Fruit fly (Drosophila melanogaster) whole organism, wandering third instar larva: ENCODE data around the gene CG42780.

ENCODE experiments used
- Abd-B ChIP-seq: fragments of >200 bp; optimal IDR thresholded peaks from 2 replicates; lab custom pipeline; 2017; ENCODE audit warnings: missing biosample characterization, missing genetic modification characterization
- CG32264 ChIP-seq: fragments of 200-800 bp; sonication (Bioruptor generic); optimal IDR thresholded peaks from 2 replicates; lab custom pipeline; 2016; ENCODE audit warnings: missing biosample characterization, missing genetic modification characterization
- CG9705 ChIP-seq: fragments of 200-800 bp; sonication (Bioruptor generic); optimal IDR thresholded peaks from 2 replicates; lab custom pipeline; 2018; ENCODE audit warnings: missing biosample characterization, mild to moderate bottlenecking, missing genetic modification characterization
- CrebA ChIP-seq: fragments of 200-800 bp; sonication (Bioruptor generic); optimal IDR thresholded peaks from 2 replicates; lab custom pipeline; 2016; ENCODE audit warnings: missing biosample characterization, mild to moderate bottlenecking, missing genetic modification characterization, borderline replicate concordance
- Dfd ChIP-seq: fragments of >200 bp; optimal IDR thresholded peaks from 2 replicates; lab custom pipeline; 2017; ENCODE audit warnings: missing biosample characterization, missing genetic modification characterization
- Dif ChIP-seq: fragments of 200-275, 200-300 bp; sonication (Bioruptor generic); optimal IDR thresholded peaks from 2 replicates; lab custom pipeline; 2018; ENCODE audit warnings: missing biosample characterization, missing genetic modification characterization; ENCODE audit not compliant: partially characterized antibody
- GATAd ChIP-seq: sonication (Bioruptor generic); optimal IDR thresholded peaks from 2 replicates; lab custom pipeline; 2016; ENCODE audit warnings: missing biosample characterization, missing genetic modification characterization
- HLH106 ChIP-seq: fragments of 200-800 bp; optimal IDR thresholded peaks from 3 replicates; lab custom pipeline; 2019; ENCODE audit warnings: missing biosample characterization, mild to moderate bottlenecking, missing genetic modification characterization, moderate library complexity
- Hnf4 ChIP-seq: fragments of 200-800 bp; sonication (Bioruptor generic); optimal IDR thresholded peaks from 2 replicates; lab custom pipeline; 2016; ENCODE audit warnings: missing biosample characterization, mild to moderate bottlenecking, missing genetic modification characterization
- Hr78 ChIP-seq: fragments of >200 bp; optimal IDR thresholded peaks from 2 replicates; lab custom pipeline; 2017; ENCODE audit warnings: missing biosample characterization, missing genetic modification characterization
- Jra ChIP-seq: sonication (Bioruptor generic); optimal IDR thresholded peaks from 2 replicates; lab custom pipeline; 2016; ENCODE audit warnings: missing biosample characterization, missing genetic modification characterization
- Myc ChIP-seq: fragments of >200 bp; optimal IDR thresholded peaks from 2 replicates; lab custom pipeline; 2017
- N ChIP-seq: fragments of >200 bp; optimal IDR thresholded peaks from 2 replicates; lab custom pipeline; 2018; ENCODE audit warnings: missing biosample characterization, missing external identifiers, missing genetic modification characterization
- OdsH ChIP-seq: fragments of 200-800 bp; sonication (Bioruptor generic); optimal IDR thresholded peaks from 2 replicates; lab custom pipeline; 2016; ENCODE audit warnings: missing biosample characterization, mild to moderate bottlenecking, missing genetic modification characterization
- Rel ChIP-seq, 2 experiments: fragments of 200-800 bp; sonication (Bioruptor generic) in 1 of 2; optimal IDR thresholded peaks; 2 replicates in 1 of 2; 3 replicates in 1 of 2; lab custom pipeline; 2016 to 2019; ENCODE audit warnings: mild to moderate bottlenecking in 2 of 2, missing biosample characterization in 2 of 2, missing genetic modification characterization in 2 of 2, moderate library complexity in 1 of 2
- Sp1 ChIP-seq: fragments of 200-800 bp; sonication (Bioruptor generic); optimal IDR thresholded peaks from 3 replicates; lab custom pipeline; 2019; ENCODE audit warnings: missing biosample characterization, mild to moderate bottlenecking, missing genetic modification characterization, moderate library complexity
- Vsx2 ChIP-seq: fragments of 200-300, 225-300 bp; sonication (Bioruptor generic); optimal IDR thresholded peaks from 2 replicates; lab custom pipeline; 2018; ENCODE audit warnings: missing biosample characterization, missing genetic modification characterization; ENCODE audit not compliant: partially characterized antibody
- br ChIP-seq: fragments of 200-800 bp; sonication (Bioruptor generic); optimal IDR thresholded peaks from 2 replicates; lab custom pipeline; 2016; ENCODE audit warnings: missing biosample characterization, missing genetic modification characterization
- brk ChIP-seq: fragments of 200-800 bp; sonication (Bioruptor generic); optimal IDR thresholded peaks from 2 replicates; lab custom pipeline; 2016; ENCODE audit warnings: missing biosample characterization, mild to moderate bottlenecking, missing genetic modification characterization
- dl ChIP-seq, 2 experiments: fragments of 175-275, 200-275 bp in 1 of 2; fragments of 200-275 bp in 1 of 2; sonication (Bioruptor generic); optimal IDR thresholded peaks; lab custom pipeline; 2018; ENCODE audit warnings: mild to moderate bottlenecking in 2 of 2, missing biosample characterization in 2 of 2, missing genetic modification characterization in 2 of 2, moderate library complexity in 2 of 2; ENCODE audit not compliant: partially characterized antibody in 2 of 2, insufficient read depth in 1 of 2
- dmrt93B ChIP-seq: fragments of 200-800 bp; sonication (Bioruptor generic); optimal IDR thresholded peaks from 2 replicates; lab custom pipeline; 2018; ENCODE audit warnings: missing biosample characterization, mild to moderate bottlenecking, missing genetic modification characterization
- dsf ChIP-seq: sonication (Bioruptor generic); optimal IDR thresholded peaks from 2 replicates; lab custom pipeline; 2016; ENCODE audit warnings: missing biosample characterization, missing genetic modification characterization, borderline replicate concordance
- ey ChIP-seq: fragments of 200-800 bp; sonication (Bioruptor generic); optimal IDR thresholded peaks from 2 replicates; lab custom pipeline; 2016; ENCODE audit warnings: missing biosample characterization, missing genetic modification characterization
- foxo ChIP-seq, 2 experiments: fragments of 200-800 bp; sonication (Bioruptor generic); optimal IDR thresholded peaks; 2 replicates in 1 of 2; 3 replicates in 1 of 2; lab custom pipeline; 2016 to 2017; ENCODE audit warnings: missing biosample characterization in 2 of 2, missing genetic modification characterization in 2 of 2
- fru ChIP-seq: fragments of 200-800 bp; sonication (Bioruptor generic); optimal IDR thresholded peaks from 3 replicates; lab custom pipeline; 2016; ENCODE audit warnings: missing biosample characterization, mild to moderate bottlenecking, missing genetic modification characterization
- h ChIP-seq: fragments of 200-800 bp; sonication (Bioruptor generic); optimal IDR thresholded peaks from 3 replicates; lab custom pipeline; 2016; ENCODE audit warnings: missing biosample characterization, mild to moderate bottlenecking, missing genetic modification characterization
- jim ChIP-seq: fragments of 175-275, 200-325 bp; sonication (Bioruptor generic); optimal IDR thresholded peaks from 2 replicates; lab custom pipeline; 2016; ENCODE audit warnings: missing biosample characterization, mild to moderate bottlenecking, missing genetic modification characterization
- lola ChIP-seq: fragments of >200 bp; optimal IDR thresholded peaks from 2 replicates; lab custom pipeline; 2017; ENCODE audit warnings: missing biosample characterization, missing genetic modification characterization
- pan ChIP-seq: fragments of >200 bp; optimal IDR thresholded peaks from 2 replicates; lab custom pipeline; 2017
- psq ChIP-seq: fragments of 200-800 bp; sonication (Bioruptor generic); optimal IDR thresholded peaks from 3 replicates; lab custom pipeline; 2017; ENCODE audit warnings: missing biosample characterization, mild to moderate bottlenecking, missing genetic modification characterization, moderate library complexity
- rgr ChIP-seq: fragments of 200-800 bp; sonication (Bioruptor generic); optimal IDR thresholded peaks from 3 replicates; lab custom pipeline; 2016; ENCODE audit warnings: missing biosample characterization, mild to moderate bottlenecking, missing genetic modification characterization
- sage ChIP-seq: fragments of 200-800 bp; sonication (Bioruptor generic); optimal IDR thresholded peaks from 2 replicates; lab custom pipeline; 2016; ENCODE audit warnings: missing biosample characterization, mild to moderate bottlenecking, missing genetic modification characterization
- sv ChIP-seq: fragments of 200-800 bp; sonication (Bioruptor generic); optimal IDR thresholded peaks from 3 replicates; lab custom pipeline; 2016; ENCODE audit warnings: missing biosample characterization, missing genetic modification characterization
- tai ChIP-seq: sonication (Bioruptor generic); optimal IDR thresholded peaks from 2 replicates; lab custom pipeline; 2016; ENCODE audit warnings: missing biosample characterization, missing genetic modification characterization
- usp ChIP-seq: fragments of >200 bp; optimal IDR thresholded peaks from 2 replicates; lab custom pipeline; 2017; ENCODE audit warnings: missing biosample characterization, missing genetic modification characterization
- woc ChIP-seq: sonication (Bioruptor generic); optimal IDR thresholded peaks from 2 replicates; lab custom pipeline; 2016; ENCODE audit warnings: missing biosample characterization, mild to moderate bottlenecking, missing genetic modification characterization

CG42780 gene

DNA sequence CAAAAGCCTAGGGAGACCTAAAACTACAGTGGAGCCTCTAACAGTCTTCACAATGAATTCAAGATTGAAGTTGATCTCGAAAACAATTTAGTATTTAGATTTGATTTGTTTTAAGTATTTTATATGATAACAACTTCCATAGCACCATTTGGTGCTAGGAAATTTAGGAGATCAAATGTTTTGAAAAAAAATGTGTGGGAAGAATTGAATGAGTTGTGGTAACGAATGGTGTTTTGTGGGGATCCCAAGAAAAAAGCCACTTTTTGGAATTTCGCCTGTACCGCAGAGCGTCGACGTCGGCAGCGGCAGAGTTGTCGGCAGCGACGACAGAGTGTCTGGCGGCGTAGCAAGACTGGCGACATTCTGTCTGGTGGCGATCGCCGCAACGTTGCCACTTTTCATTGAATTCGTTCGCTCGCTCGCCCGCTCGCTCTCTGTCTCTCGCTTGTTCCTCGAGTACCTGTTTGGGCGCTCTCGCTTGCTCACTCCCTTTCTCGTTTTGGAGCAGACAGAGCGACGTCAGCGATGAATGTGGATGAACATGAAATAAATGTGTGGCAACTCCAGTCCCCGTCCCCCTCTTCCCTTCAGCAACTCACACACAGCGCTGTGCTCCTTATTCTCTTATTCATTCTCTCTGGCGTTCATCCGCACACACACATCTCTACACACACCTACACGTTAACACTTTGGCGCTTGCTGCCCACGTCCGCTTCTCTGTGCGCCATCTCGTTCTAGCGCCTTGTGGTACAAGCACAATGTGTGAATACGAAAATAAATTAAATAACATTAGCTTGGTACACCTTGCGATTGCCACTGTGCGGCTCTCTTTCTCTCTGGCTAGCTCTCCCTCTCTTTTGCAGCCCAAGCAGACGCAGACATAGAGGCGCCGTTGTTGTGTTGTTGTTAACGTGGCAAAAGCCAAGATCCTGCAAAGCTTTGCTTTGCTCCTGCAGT, 32.3 kb downstream of the CG42780 start:
- peak; percentile 66 for TF ChIP-seq Sp1 (GFP tag; lab: Kevin White, UChicago)
- TF ChIP-seq dsf (GFP tag; lab: Kevin White, UChicago), result peak; percentile 5
- peak; percentile 63 to 75 for TF ChIP-seq dl (GFP tag; optimal IDR thresholded peaks at IDR 0.05; lab: Kevin White, UChicago; ENCODE audit: insufficient read depth in 1 of 2, partially characterized antibody in 2 of 2)
- no peak for TF ChIP-seq Myc (lab: Kevin White, UChicago)
- TF ChIP-seq rgr (GFP tag; lab: Kevin White, UChicago), result peak; percentile 54
- TF ChIP-seq HLH106 (tag; lab: Kevin White, UChicago), result peak; percentile 67
- no peak for TF ChIP-seq brk (GFP tag; lab: Kevin White, UChicago)
- no peak for TF ChIP-seq GATAd (GFP tag; lab: Kevin White, UChicago)
- TF ChIP-seq tai, result no peak
- peak; percentile 48 for TF ChIP-seq Hnf4 (GFP tag; lab: Kevin White, UChicago)
- TF ChIP-seq pan, result no peak
- no peak for TF ChIP-seq CG9705 (GFP tag; lab: Kevin White, UChicago)
- peak; percentile 26 for TF ChIP-seq OdsH (GFP tag; lab: Kevin White, UChicago)
- no peak for TF ChIP-seq Abd-B (GFP tag; lab: Kevin White, UChicago)
- peak; percentile 32 for TF ChIP-seq br (GFP tag; lab: Kevin White, UChicago)
- TF ChIP-seq N (GFP tag; lab: Kevin White, UChicago), result peak; percentile 70
- peak; percentile 48 for TF ChIP-seq dmrt93B (GFP tag; lab: Kevin White, UChicago)
- TF ChIP-seq psq, result peak; percentile 34
- TF ChIP-seq Dfd (GFP tag; lab: Kevin White, UChicago), result no peak
- TF ChIP-seq foxo (GFP tag; optimal IDR thresholded peaks at IDR 0.05; lab: Kevin White, UChicago), result peak; percentile 1 to 56
- peak; percentile 43 for TF ChIP-seq h (GFP tag; lab: Kevin White, UChicago)
- TF ChIP-seq Jra (GFP tag; lab: Kevin White, UChicago), result peak; percentile 36
- TF ChIP-seq woc (GFP tag; lab: Kevin White, UChicago), result peak; percentile 30
- no peak for TF ChIP-seq Hr78
- TF ChIP-seq CrebA (GFP tag; lab: Kevin White, UChicago), result peak; percentile 60
- no peak for TF ChIP-seq CG32264 (GFP tag; lab: Kevin White, UChicago)
- TF ChIP-seq usp (GFP tag; lab: Kevin White, UChicago), result no peak
- TF ChIP-seq ey (GFP tag; lab: Kevin White, UChicago), result peak; percentile 70
- TF ChIP-seq jim (GFP tag; lab: Kevin White, UChicago), result no peak
- peak; percentile 29 for TF ChIP-seq sv (GFP tag; lab: Kevin White, UChicago)
- TF ChIP-seq lola, result no peak
- no peak for TF ChIP-seq sage (GFP tag; lab: Kevin White, UChicago)
- no peak for TF ChIP-seq Rel (GFP tag; optimal IDR thresholded peaks at IDR 0.05; lab: Kevin White, UChicago)
- peak; percentile 71 for TF ChIP-seq Rel (tag; optimal IDR thresholded peaks at IDR 0.05; lab: Kevin White, UChicago)
- TF ChIP-seq Vsx2 (GFP tag; lab: Kevin White, UChicago), result peak; percentile 79
- TF ChIP-seq fru (GFP tag; lab: Kevin White, UChicago), result peak; percentile 58
- TF ChIP-seq Dif (GFP tag; lab: Kevin White, UChicago), result peak; percentile 86
- TF ChIP-seq, all 38 proteins: peak for 22

DNA sequence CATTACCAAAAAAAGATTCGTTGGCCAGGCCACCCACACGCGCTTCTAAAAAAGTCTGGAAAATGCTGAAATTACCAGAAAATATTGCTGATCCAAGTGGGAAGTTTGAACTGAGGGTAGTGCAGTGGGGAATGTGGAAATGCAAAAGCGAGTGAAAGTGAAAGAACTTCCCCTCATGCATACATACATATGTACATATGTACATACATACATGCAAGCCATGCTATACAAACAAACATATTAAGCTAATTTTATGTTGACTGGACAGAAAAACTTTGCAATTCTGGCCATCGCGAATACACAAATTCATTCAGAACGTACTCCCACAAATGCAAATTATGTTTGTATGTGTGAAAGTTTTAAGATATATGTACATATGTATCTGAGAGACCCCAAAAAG, 33.7 kb downstream of the CG42780 start:
- no peak for TF ChIP-seq rgr (GFP tag; lab: Kevin White, UChicago)
- TF ChIP-seq br (GFP tag; lab: Kevin White, UChicago), result no peak
- no peak for TF ChIP-seq GATAd (GFP tag; lab: Kevin White, UChicago)
- TF ChIP-seq dsf (GFP tag; lab: Kevin White, UChicago), result no peak
- TF ChIP-seq fru (GFP tag; lab: Kevin White, UChicago), result no peak
- TF ChIP-seq Hr78, result no peak
- TF ChIP-seq brk (GFP tag; lab: Kevin White, UChicago), result no peak
